Worm (Caenorhabditis elegans): ENCODE results near the gene srx-24.

srx-24 gene

DNA sequence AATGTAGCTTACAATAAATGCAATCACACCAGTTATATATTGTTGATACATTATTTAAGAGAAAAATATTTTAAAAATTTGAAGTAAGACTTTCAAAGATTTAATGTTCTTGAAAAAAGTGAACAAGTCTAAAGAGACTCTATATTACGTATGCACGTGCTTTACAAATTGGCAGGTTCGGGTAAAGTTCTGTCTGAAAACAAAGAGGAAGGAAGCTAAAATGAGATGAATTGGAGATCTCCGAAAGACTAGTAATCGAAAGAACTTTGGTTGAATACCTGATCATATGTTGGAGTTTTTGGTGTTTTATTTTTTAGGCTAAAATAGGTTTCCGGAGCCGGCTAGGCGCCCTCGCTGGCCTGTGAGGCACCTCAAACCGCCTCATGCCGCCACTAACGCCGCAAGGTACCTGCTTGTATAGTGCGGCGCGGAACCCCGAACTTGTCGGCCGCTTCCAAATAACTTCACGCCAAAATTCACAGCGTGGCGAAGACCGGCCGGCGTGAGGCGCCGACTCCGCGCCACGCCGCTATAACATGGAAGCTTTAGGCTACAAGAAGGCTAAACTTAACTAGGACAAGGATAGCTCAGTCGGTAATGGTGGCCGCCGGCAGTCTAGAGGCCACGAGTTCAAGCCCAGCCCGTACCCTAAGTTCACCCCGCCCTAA, 7.5 kb upstream of the srx-24 start, which contains the start of gene srx-28:
srx-28 (minus strand) TSS at position 51 of the 668 bp plus-strand sequence.
- TF ChIP-seq him-1 (tag; optimal IDR thresholded peaks at IDR 0.05) (no peak), W03F9.2 (tag; optimal IDR thresholded peaks at IDR 0.05) (no peak), dao-5 (tag; optimal IDR thresholded peaks at IDR 0.05) (no peak)

DNA sequence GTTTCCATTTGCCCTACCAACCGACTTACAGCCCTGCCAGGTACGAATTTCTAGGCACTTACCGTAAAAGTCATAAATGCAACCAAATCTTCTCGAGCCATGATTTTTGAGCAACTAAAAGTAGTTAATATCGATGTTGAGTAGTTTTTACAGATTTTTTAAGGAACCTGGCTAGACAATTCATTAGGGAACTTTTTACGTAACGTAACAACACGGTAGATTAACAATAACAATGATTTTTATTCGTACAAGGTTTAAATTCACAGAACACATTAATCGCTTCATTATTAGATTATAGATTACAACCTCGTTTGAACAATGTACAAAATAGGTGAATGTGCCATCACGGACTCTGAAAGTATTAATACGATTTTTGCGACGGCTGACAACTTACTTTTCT, 3.1 kb upstream of the srx-24 start, which contains the start of gene srx-26:
srx-26 (minus strand) TSS at position 101 of the 400 bp plus-strand sequence.
- TF ChIP-seq W03F9.2 (tag; optimal IDR thresholded peaks at IDR 0.05), result no peak
- TF ChIP-seq dao-5 (tag; optimal IDR thresholded peaks at IDR 0.05), result no peak
- no peak for TF ChIP-seq him-1 (tag; optimal IDR thresholded peaks at IDR 0.05)

DNA sequence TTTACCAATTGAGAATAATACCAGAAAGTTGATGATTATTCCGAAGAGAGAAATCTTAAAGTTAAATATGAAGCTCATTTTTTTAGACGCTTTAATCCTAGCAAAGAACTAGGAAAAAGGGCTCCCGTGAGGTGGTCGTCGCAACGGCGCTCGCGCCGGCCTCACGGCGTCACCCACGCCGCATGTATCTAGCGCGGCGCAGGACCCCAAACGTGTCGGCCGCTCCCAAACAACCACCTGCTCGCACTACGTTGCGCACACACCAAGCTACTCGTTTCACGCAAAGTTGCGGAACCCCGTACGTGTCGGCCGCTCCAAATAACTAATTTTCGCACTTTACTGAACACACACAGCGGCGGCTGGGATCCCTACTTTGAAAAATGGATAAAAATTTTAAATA, 3.5 kb downstream of the srx-24 start:
- TF ChIP-seq dao-5 (tag; optimal IDR thresholded peaks at IDR 0.05) (no peak), him-1 (tag; optimal IDR thresholded peaks at IDR 0.05) (no peak), W03F9.2 (tag; optimal IDR thresholded peaks at IDR 0.05) (no peak)

DNA sequence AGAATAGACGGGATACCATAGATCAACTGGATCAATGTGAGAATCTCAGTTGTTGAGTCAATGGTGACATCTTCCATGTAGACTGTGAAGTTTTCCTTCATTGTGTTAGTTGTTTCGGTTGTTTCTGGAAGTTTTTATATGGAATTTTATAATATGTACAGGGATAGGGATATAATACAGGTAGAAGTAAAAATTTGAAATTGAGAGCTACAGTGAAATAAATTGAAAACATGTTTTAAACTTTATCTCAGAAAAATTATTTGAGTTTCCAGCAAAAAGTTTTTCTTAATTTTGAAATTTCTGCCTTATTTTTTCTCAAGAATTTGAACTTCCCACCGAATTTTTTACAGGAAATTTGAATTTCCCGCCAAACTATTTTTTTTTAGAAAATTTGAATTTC, 7.6 kb downstream of the srx-24 start, which contains the start of gene srg-62:
srg-62 (minus strand) TSS at position 101 of the 400 bp plus-strand sequence.
- TF ChIP-seq dao-5 (tag; optimal IDR thresholded peaks at IDR 0.05) (no peak), W03F9.2 (tag; optimal IDR thresholded peaks at IDR 0.05) (no peak), him-1 (tag; optimal IDR thresholded peaks at IDR 0.05) (no peak)

DNA sequence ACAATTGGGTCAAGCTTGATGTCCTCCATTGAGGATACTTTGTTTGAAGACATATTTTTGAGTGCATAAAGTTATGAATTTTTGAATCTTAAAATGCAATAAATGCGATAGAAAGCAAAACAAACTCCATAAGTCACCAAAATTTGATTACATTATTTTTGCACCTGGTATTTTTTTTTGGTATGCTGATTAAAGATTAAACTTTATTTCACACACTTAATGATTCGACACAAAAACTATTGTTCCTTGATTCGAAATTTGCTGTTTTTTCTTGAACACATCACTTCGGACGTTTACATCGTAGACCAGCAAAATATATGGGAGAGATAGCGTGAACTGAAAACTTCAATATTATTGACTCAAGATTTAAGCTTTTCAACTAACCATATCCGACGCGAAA, 9.7 kb downstream of the srx-24 start, which contains the start of gene srg-61:
srg-61 (minus strand) TSS at position 101 of the 400 bp plus-strand sequence.
- TF ChIP-seq W03F9.2 (tag; optimal IDR thresholded peaks at IDR 0.05), result no peak
- no peak for TF ChIP-seq dao-5 (tag; optimal IDR thresholded peaks at IDR 0.05)
- no peak for TF ChIP-seq him-1 (tag; optimal IDR thresholded peaks at IDR 0.05)

DNA sequence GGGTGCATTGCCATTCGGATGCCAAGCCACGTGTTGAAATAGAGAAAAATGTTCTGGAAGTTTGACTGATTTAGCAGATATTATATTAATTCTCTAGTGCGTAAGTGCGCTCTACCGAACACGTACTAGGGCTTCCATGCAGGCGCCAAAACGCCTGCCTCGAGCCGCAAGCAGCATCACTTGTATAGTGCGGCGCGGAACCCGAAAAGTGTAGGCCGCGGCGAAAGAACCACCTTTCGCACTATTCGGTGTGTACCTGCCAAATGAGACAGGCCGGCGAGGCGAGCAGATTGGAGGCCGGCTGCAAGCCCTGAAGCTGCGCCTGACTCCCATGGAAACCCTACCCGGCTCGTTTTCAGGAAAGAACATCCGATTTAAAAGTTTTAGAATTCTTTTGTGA, 10.3 kb downstream of the srx-24 start:
- TF ChIP-seq dao-5 (tag; optimal IDR thresholded peaks at IDR 0.05) (no peak), him-1 (tag; optimal IDR thresholded peaks at IDR 0.05) (no peak), W03F9.2 (tag; optimal IDR thresholded peaks at IDR 0.05) (no peak)

DNA sequence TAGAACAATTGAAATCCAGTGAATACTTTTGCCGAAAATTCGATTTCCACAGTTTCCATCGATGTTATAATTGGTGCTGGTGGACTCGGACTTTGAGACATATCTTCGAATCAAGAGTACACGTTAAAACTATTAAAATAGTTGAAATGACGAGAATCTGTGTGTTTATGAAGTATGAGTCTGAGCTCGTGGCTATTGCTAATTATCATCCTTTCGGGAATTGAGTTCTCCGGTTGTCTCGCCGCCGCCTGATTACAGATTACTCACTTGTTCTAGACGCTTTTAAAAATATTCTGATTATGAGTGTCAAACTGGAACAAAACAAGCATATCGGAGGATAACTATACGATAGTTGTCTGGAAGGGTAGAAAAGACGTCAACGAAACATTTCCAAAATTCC, 11.7 kb downstream of the srx-24 start, which contains the start of gene srg-56:
srg-56 (minus strand) TSS at position 101 of the 400 bp plus-strand sequence.
- TF ChIP-seq him-1 (tag; optimal IDR thresholded peaks at IDR 0.05), result no peak
- TF ChIP-seq W03F9.2 (tag; optimal IDR thresholded peaks at IDR 0.05), result no peak

DNA sequence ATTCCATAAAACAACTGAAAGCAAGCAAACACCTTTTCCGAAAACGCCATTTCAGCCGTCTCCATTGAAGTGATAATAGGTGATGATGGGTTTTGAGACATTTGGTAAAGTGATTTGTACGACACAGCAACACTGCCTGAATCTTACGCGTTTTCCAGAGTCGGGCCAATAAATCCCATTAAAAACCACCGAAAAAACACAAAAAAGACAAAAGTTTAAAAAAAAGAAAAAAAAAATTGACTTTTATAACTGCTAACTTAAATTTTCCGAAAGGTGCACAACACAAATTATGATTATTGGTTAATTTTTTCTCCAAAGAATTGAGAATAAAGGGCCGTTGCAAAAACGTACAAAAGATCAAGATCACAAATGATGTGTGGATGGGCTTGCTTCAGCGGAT, 15.5 kb downstream of the srx-24 start, which contains the start of gene srg-57:
srg-57 (minus strand) TSS at position 101 of the 400 bp plus-strand sequence.
- TF ChIP-seq dao-5 (tag; optimal IDR thresholded peaks at IDR 0.05), result no peak
- no peak for TF ChIP-seq him-1 (tag; optimal IDR thresholded peaks at IDR 0.05)
- no peak for TF ChIP-seq W03F9.2 (tag; optimal IDR thresholded peaks at IDR 0.05)

DNA sequence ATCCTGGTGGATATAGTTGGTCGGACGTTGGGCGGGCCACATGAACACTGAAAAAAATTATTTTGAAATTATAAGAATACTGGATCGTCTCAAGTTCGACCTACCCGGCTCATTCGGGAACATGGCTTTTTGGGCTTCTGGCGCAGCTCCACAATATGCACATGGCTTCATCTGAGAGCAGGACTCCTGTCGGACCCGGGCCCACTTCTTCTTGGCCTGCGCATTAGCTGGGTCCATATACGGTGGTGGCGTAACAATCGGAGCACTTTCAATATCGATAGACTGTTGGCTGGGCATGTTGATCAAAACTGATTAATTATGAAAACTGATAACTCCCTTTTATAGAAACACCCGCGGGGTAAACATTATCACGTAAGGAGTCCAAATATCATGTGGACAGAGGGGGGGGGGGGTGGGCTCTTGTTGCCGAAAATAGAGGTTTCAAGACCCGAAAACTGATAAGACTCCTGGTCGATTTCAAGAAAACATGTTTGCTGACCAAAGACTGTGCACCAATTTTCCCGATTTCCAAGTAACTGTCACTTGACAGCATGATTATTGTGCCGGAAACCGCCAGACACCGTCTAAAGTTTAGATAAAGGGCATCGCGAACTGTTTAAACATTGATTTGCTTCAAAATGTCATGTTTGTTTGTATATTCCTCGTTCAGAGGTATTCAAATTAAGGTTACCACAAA, 19.0 kb downstream of the srx-24 start, which contains the start of gene dod-3:
dod-3 (minus strand) TSS at position 315 of the 697 bp plus-strand sequence.
- TF ChIP-seq dao-5 (tag; optimal IDR thresholded peaks at IDR 0.05) (no peak), him-1 (tag; optimal IDR thresholded peaks at IDR 0.05) (no peak), W03F9.2 (tag; optimal IDR thresholded peaks at IDR 0.05) (no peak)

DNA sequence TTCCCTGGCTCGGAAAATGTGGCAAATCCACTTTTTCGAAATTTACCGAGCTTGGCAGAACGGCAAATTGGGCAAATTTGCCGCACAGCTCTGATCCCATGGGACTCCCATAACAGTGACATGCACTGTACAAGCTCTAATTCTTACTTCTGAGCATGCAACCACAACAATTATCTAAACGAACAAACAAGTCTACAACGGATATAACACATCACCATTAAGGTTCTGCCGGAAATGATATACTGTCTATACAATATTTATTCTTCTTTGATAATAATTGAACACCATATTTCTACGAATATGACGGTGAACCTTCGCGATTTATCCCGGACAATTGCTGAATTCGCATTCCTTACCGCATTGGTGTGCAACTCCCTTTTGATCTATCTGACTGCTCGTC, 21.7 kb downstream of the srx-24 start, which contains the start of gene str-33:
str-33 (plus strand) TSS at position 301 of the 400 bp plus-strand sequence.
- TF ChIP-seq him-1 (tag; optimal IDR thresholded peaks at IDR 0.05), result no peak
- no peak for TF ChIP-seq dao-5 (tag; optimal IDR thresholded peaks at IDR 0.05)
- TF ChIP-seq W03F9.2 (tag; optimal IDR thresholded peaks at IDR 0.05), result no peak

DNA sequence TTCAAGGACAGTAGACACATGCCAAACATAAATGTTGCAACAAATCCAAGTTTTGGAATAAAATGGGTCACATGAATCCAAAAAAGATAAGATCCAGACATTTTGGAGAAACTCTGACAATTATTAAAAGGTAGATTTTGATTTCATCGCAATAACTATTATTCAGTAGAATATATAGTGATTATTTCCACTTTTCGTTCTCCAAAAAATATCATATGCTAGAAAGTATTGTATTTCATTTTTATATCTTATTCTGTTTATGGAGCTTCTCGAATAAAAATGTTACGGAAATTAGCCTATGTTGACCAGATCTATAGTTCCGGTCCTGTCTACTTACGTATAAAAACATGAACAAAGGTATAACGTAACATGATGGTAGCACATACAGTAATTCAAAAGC, 22.8 kb downstream of the srx-24 start, which contains the start of gene str-13:
str-13 (minus strand) TSS at position 101 of the 400 bp plus-strand sequence.
- TF ChIP-seq W03F9.2 (tag; optimal IDR thresholded peaks at IDR 0.05) (no peak), him-1 (tag; optimal IDR thresholded peaks at IDR 0.05) (no peak), dao-5 (tag; optimal IDR thresholded peaks at IDR 0.05) (no peak)

DNA sequence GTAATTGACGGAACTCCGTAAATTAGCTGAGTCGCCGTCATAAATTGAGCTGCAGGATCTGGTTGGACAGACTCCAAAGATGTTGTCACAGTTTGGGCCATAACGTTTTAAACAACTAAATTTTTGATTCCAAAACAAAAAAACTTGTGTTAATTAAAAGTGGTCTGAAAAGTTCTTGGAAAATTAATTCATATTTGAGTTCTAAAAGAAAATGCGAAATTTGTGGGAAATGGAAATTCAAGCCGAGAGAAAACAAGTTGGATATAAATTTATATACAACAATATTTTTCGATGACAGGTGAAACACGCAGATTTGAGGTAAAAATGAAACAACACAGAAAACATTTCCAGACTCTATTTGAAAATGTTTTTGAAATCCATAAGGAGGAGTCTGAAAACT, 24.7 kb downstream of the srx-24 start, which contains the start of gene srg-59:
srg-59 (minus strand) TSS at position 101 of the 400 bp plus-strand sequence.
- TF ChIP-seq W03F9.2 (tag; optimal IDR thresholded peaks at IDR 0.05) (no peak), dao-5 (tag; optimal IDR thresholded peaks at IDR 0.05) (no peak), him-1 (tag; optimal IDR thresholded peaks at IDR 0.05) (no peak)

DNA sequence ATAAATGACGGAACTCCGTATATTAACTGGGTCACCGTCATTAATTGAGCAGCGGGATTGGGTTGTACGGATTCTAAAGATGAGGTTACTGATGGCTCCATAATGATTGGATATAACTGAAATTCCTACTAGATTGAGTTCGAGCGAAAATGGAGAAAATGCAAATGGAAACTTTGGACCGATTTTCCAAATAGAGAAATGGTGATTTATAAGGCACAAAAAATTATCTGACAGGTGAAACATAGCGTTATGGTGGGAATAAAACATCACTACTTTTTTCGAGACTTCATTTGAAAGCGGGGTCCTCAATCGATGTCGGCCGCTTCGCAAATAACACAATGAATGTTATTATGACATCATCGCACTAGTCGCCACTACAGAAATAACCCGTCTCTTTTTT, 27.4 kb downstream of the srx-24 start, which contains the start of gene srg-60:
srg-60 (minus strand) TSS at position 101 of the 400 bp plus-strand sequence.
- TF ChIP-seq W03F9.2 (tag; optimal IDR thresholded peaks at IDR 0.05), result no peak
- TF ChIP-seq dao-5 (tag; optimal IDR thresholded peaks at IDR 0.05), result no peak

DNA sequence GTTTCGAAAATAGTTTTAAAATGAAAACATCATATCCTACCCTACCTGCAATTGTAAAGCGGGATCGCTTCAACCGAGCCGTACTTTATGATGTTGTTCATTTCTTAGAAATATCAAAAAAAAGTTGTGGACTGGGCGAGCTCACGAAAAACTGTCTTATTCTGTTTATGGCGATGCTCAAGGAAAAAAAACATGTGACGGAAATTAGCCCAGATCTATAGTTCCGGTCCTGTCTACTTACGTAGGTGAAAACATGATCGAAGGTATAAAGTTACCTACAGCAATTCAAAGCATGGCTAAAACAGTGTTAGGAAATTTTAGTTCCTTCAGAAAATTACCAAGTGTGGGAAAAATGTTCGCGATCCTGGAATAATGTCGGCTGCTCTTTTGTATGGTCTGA, 29.1 kb downstream of the srx-24 start, which contains the start of gene srt-27:
srt-27 (minus strand) TSS at position 101 of the 400 bp plus-strand sequence.
- no peak for TF ChIP-seq him-1 (tag; optimal IDR thresholded peaks at IDR 0.05)
- TF ChIP-seq W03F9.2 (tag; optimal IDR thresholded peaks at IDR 0.05), result no peak
- no peak for TF ChIP-seq dao-5 (tag; optimal IDR thresholded peaks at IDR 0.05)

All from whole organism, L4/young adult.